Worm (Caenorhabditis elegans): ENCODE measurements around the gene B0546.3.

B0546.3 gene

DNA sequence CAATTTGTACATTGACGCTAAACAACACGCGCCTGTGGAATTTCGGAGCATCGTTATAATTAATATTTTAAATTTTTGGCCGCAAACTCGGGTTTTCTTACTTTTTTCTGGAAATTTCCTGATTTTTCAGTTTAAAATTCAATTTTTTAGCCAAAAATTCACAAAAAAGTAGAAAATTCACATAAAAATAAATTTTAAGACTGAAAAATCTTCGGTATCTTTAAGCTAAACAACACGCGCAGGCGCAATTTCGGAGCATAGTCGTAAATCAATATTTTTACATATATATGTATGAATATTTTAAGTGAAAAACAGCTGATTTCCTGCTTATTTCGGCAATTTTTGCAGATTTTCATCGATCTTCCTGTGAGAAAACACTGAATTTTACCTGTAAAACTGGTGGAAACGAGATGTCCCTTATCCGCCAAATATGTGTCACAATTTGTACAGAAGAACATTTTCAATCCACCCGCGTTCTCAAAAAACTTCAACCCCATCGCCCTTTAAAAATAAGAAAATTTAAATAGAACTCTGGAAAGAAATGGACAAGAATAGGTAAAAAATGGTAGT, at the start of gene B0546.3:
B0546.3 (minus strand) TSS at position 504 of the 570 bp plus-strand sequence.
- TF ChIP-seq ama-1 (optimal IDR thresholded peaks at IDR 0.05) (peak; percentile 71), unc-62 (GFP tag; optimal IDR thresholded peaks at IDR 0.05) (no peak), lsy-2 (tag; optimal IDR thresholded peaks at IDR 0.05) (peak in 1 of 2 experiments; percentile 19)

DNA sequence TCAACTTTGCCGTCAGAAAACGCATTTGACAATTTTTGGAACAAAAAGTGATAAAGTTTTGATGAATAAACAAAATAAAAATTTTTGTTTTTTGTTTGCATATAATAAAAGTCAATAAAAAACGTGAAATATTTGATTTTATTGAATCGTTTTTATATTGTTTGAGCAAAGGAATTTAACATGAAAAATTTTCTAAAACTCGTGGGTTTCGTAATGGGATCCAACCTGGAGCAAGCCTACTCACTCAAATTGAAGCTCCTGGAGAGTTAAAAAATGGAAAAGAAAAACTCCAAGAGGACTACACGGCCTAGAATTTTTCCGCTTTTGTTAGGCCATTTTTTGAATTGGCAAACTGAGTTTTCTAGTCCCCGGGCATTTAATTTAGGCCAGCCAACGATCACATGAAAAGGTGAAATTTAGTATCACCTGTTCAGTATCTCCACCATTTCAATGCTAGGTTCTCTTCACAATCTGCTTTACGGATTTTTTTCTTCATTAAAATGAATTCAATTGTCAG, 45.9 kb upstream of the B0546.3 start, which contains the start of the genes C04C3.9 and srz-60:
C04C3.9 (minus strand) TSS at position 101 of the 517 bp plus-strand sequence.
srz-60 (plus strand) TSS at position 467 of the 517 bp plus-strand sequence.
- no peak for TF ChIP-seq lin-13 (GFP tag; optimal IDR thresholded peaks at IDR 0.05)

- no peak for TF ChIP-seq nhr-21 (tag; optimal IDR thresholded peaks at IDR 0.05)
- no peak for TF ChIP-seq dmd-4 (tag; optimal IDR thresholded peaks at IDR 0.05)
- no peak for TF ChIP-seq alr-1 (tag; optimal IDR thresholded peaks at IDR 0.05)
- no peak for TF ChIP-seq unc-62 (GFP tag; optimal IDR thresholded peaks at IDR 0.05)
- TF ChIP-seq R02D3.7 (tag; optimal IDR thresholded peaks at IDR 0.05) = no peak
- TF ChIP-seq lin-39 (tag; optimal IDR thresholded peaks at IDR 0.05) = no peak
- no peak for TF ChIP-seq elt-3 (tag; optimal IDR thresholded peaks at IDR 0.05)
- no peak for TF ChIP-seq nhr-6 (tag; optimal IDR thresholded peaks at IDR 0.05)
- TF ChIP-seq blmp-1 (tag; optimal IDR thresholded peaks at IDR 0.05; ENCODE audit: insufficient read depth) = no peak
- no peak for TF ChIP-seq sma-9 (GFP tag; optimal IDR thresholded peaks at IDR 0.05)
- TF ChIP-seq sma-9 (tag; optimal IDR thresholded peaks at IDR 0.05) = no peak
- no peak for TF ChIP-seq ztf-4 (tag; optimal IDR thresholded peaks at IDR 0.05)
- TF ChIP-seq ztf-1 (GFP tag; conservative IDR thresholded peaks at IDR 0.05) = no peak
- no peak for TF ChIP-seq mbf-1 (tag; optimal IDR thresholded peaks at IDR 0.05)
- TF ChIP-seq F13H6.1 (tag; optimal IDR thresholded peaks at IDR 0.05) = no peak
- no peak for TF ChIP-seq nhr-23 (tag; optimal IDR thresholded peaks at IDR 0.05)
- no peak for TF ChIP-seq gmeb-1 (tag; optimal IDR thresholded peaks at IDR 0.05)
- no peak for TF ChIP-seq nhr-25 (tag; optimal IDR thresholded peaks at IDR 0.05)
- no peak for TF ChIP-seq nhr-129 (tag; optimal IDR thresholded peaks at IDR 0.05)
- TF ChIP-seq lsy-2 (tag; optimal IDR thresholded peaks at IDR 0.05) = no peak
Measured at ce11 chrIV:3422516-3422915, 39.9 kb upstream of the B0546.3 start, which contains the start of gene C04C3.6. Gene C04C3.6 (minus strand): TSS chrIV:3422616.

DNA sequence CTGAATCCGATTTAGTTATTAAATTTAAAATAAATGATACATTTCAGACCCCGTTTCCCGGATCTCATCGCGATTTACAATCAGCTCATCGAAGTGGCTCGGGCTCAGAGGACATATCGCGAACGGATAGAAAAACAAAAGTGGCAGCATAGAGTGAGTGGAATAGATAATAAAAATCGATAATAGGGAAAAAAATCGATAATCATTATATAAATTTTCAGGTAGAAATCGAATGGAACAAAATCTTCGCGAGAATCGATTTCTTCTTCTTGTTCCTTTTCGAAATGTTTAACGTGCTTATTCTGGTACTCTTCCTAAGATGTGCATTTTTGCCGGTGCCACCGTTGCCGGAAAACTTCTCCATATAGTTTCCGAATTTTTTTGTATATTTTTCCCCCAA, 36.1 kb upstream of the B0546.3 start:
- no peak for TF ChIP-seq zag-1 (tag; optimal IDR thresholded peaks at IDR 0.05)
- TF ChIP-seq ztf-4 (tag; optimal IDR thresholded peaks at IDR 0.05) = no peak
- no peak for TF ChIP-seq peb-1 (tag; optimal IDR thresholded peaks at IDR 0.05)
- no peak for TF ChIP-seq dmd-4 (tag; optimal IDR thresholded peaks at IDR 0.05)
- no peak for TF ChIP-seq nhr-129 (tag; optimal IDR thresholded peaks at IDR 0.05)
- TF ChIP-seq ztf-11 (tag; optimal IDR thresholded peaks at IDR 0.05) = no peak
- no peak for TF ChIP-seq egl-27 (tag; optimal IDR thresholded peaks at IDR 0.05)
- no peak for TF ChIP-seq nhr-23 (tag; optimal IDR thresholded peaks at IDR 0.05)
- TF ChIP-seq snpc-4 (tag; optimal IDR thresholded peaks at IDR 0.05) = no peak
- TF ChIP-seq R02D3.7 (tag; optimal IDR thresholded peaks at IDR 0.05) = no peak
- TF ChIP-seq crh-2 (tag; optimal IDR thresholded peaks at IDR 0.05) = no peak
- TF ChIP-seq nhr-12 (tag; optimal IDR thresholded peaks at IDR 0.05) = no peak
- TF ChIP-seq nhr-10 (tag; optimal IDR thresholded peaks at IDR 0.05) = no peak

DNA sequence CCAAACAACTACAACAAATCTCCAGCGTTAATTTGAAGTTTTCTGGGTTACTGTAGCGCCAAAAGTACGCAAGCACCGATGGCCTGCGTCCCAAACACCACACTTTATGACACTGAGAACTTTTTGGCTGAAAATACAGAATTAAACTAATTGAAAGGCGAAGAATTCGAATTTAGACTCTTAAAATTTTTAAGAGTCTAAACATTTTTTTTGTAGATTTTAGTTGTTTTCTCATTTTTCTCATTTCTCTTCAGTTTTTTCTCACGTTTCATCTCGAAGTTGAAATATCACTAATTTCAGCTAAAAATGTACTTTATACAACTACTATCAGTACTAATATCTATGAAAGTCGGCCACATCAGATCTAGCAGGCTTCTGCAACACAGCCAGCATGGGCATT, 32.7 kb upstream of the B0546.3 start, which contains the start of gene lgc-9:
lgc-9 (plus strand) TSS at position 301 of the 400 bp plus-strand sequence.
- TF ChIP-seq lin-13 (GFP tag; optimal IDR thresholded peaks at IDR 0.05) (no peak), dmd-4 (tag; optimal IDR thresholded peaks at IDR 0.05) (no peak), nhr-11 (tag; optimal IDR thresholded peaks at IDR 0.05) (no peak), ceh-82 (tag; optimal IDR thresholded peaks at IDR 0.05) (no peak), elt-1 (tag; optimal IDR thresholded peaks at IDR 0.05) (no peak)

DNA sequence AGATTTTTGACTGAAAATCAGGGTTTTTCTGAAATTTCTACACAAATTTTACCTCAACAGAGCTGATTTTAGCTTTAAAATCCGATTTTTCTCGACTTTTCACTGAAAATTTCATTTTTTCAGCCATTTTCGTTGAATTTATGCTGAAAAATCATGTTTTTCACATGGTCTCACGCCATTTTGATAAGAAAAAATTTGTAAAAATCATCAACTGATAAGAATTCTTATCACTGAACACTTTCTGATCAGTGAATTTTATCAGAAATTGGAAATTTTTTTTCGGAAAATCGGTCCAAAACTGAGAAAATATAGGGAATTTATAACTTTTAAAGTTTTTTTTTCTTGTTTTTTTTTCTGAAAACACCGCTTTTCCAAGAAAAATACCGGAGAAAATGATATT, 18.3 kb upstream of the B0546.3 start:
- no peak for TF ChIP-seq lin-13 (GFP tag; optimal IDR thresholded peaks at IDR 0.05)
- no peak for TF ChIP-seq mab-5 (tag; optimal IDR thresholded peaks at IDR 0.05)
- TF ChIP-seq fos-1 (tag; optimal IDR thresholded peaks at IDR 0.05) = peak; percentile 63
- peak; percentile 21 for TF ChIP-seq gmeb-1 (tag; optimal IDR thresholded peaks at IDR 0.05)
